Worm (Caenorhabditis elegans) whole organism, mixed stage, embryonic: ENCODE data around the gene M176.16.
"Not testable (repeated sequence)": the region's sequence is repeated elsewhere in the genome, so short reads cannot be mapped to it uniquely, and the experiment has no call there.

Experiments
- M03D4.4 ChIP-seq: sonication (generic microtip); optimal IDR thresholded peaks from 2 replicates; lab custom pipeline; 2017; ENCODE audit warnings: mild to moderate bottlenecking, missing genetic modification characterization, missing compliant biosample characterization
- bed-3 ChIP-seq: fragments of 200-800 bp; sonication (Bioruptor generic); optimal IDR thresholded peaks from 3 replicates; lab custom pipeline; 2018; ENCODE audit warnings: mild to moderate bottlenecking, missing genetic modification characterization, moderate library complexity, missing compliant biosample characterization
- blmp-1 ChIP-seq: fragments of 150-350 bp; optimal IDR thresholded peaks from 2 replicates; lab custom pipeline; 2014; ENCODE audit warnings: missing biosample characterization, missing genetic modification characterization
- ceh-39 ChIP-seq: fragments of 150-350 bp; optimal IDR thresholded peaks from 2 replicates; lab custom pipeline; 2014; ENCODE audit warnings: missing biosample characterization, missing genetic modification characterization
- ceh-43 ChIP-seq: fragments of 200-800 bp; sonication (Bioruptor generic); optimal IDR thresholded peaks from 2 replicates; lab custom pipeline; 2018; ENCODE audit warnings: mild to moderate bottlenecking, missing genetic modification characterization, moderate library complexity, missing compliant biosample characterization
- ceh-83 ChIP-seq: fragments of 200-800 bp; sonication (Bioruptor generic); optimal IDR thresholded peaks from 2 replicates; lab custom pipeline; 2018; ENCODE audit warnings: mild to moderate bottlenecking, missing genetic modification characterization, missing compliant biosample characterization
- ces-1 ChIP-seq: fragments of 150-350 bp; optimal IDR thresholded peaks from 2 replicates; lab custom pipeline; 2014; ENCODE audit warnings: missing biosample characterization, missing genetic modification reagents, missing genetic modification characterization
- cnd-1 ChIP-seq: fragments of 200-800 bp; sonication (Bioruptor generic); optimal IDR thresholded peaks from 2 replicates; lab custom pipeline; 2018; ENCODE audit warnings: mild to moderate bottlenecking, missing genetic modification characterization, missing compliant biosample characterization
- drap-1 ChIP-seq: fragments of 200-800 bp; sonication (Bioruptor generic); optimal IDR thresholded peaks from 3 replicates; lab custom pipeline; 2018; ENCODE audit warnings: mild to moderate bottlenecking, missing genetic modification characterization, missing compliant biosample characterization
- elt-1 ChIP-seq: sonication (generic microtip); optimal IDR thresholded peaks from 2 replicates; lab custom pipeline; 2017; ENCODE audit warnings: missing genetic modification characterization, mild to moderate bottlenecking, missing compliant biosample characterization, antibody characterized with exemption, moderate library complexity, borderline replicate concordance; ENCODE audit not compliant: insufficient read depth
- elt-3 ChIP-seq: fragments of 150-350 bp; optimal IDR thresholded peaks from 2 replicates; lab custom pipeline; 2014; ENCODE audit warnings: missing biosample characterization, missing genetic modification characterization
- flh-1 ChIP-seq: fragments of 200-800 bp; sonication (Bioruptor generic); optimal IDR thresholded peaks from 2 replicates; lab custom pipeline; 2018; ENCODE audit warnings: mild to moderate bottlenecking, missing genetic modification characterization, moderate library complexity, missing compliant biosample characterization
- ham-2 ChIP-seq: fragments of 200-800 bp; sonication (Bioruptor generic); optimal IDR thresholded peaks from 2 replicates; lab custom pipeline; 2018; ENCODE audit warnings: mild to moderate bottlenecking, missing genetic modification characterization, missing compliant biosample characterization
- hlh-1 ChIP-seq: fragments of 150-350 bp; optimal IDR thresholded peaks from 2 replicates; lab custom pipeline; 2014; ENCODE audit warnings: missing biosample characterization, missing genetic modification reagents, missing genetic modification characterization
- lin-32 ChIP-seq: fragments of 200-800 bp; sonication (Bioruptor generic); optimal IDR thresholded peaks from 2 replicates; lab custom pipeline; 2018; ENCODE audit warnings: mild to moderate bottlenecking, missing genetic modification characterization, missing compliant biosample characterization
- lsy-2 ChIP-seq: fragments of 150-350 bp; optimal IDR thresholded peaks from 2 replicates; lab custom pipeline; 2014; ENCODE audit warnings: missing biosample characterization, missing genetic modification characterization
- mab-5 ChIP-seq: fragments of 150-350 bp; optimal IDR thresholded peaks from 2 replicates; lab custom pipeline; 2014; ENCODE audit warnings: missing biosample characterization, missing genetic modification characterization
- mls-2 ChIP-seq: sonication (generic microtip); optimal IDR thresholded peaks from 2 replicates; lab custom pipeline; 2016; ENCODE audit warnings: mild to moderate bottlenecking, missing genetic modification characterization, moderate library complexity, missing compliant biosample characterization
- nhr-12 ChIP-seq: fragments of 150-350 bp; optimal IDR thresholded peaks from 2 replicates; lab custom pipeline; 2014; ENCODE audit warnings: missing biosample characterization, missing genetic modification characterization
- nhr-2 ChIP-seq: fragments of 150-350 bp; optimal IDR thresholded peaks from 2 replicates; lab custom pipeline; 2014; ENCODE audit warnings: missing biosample characterization, missing genetic modification characterization
- nhr-237 ChIP-seq: fragments of 150-350 bp; optimal IDR thresholded peaks from 2 replicates; lab custom pipeline; 2014; ENCODE audit warnings: missing biosample characterization, missing genetic modification characterization
- nhr-76 ChIP-seq: sonication (generic microtip); optimal IDR thresholded peaks from 2 replicates; lab custom pipeline; 2017; ENCODE audit warnings: missing biosample characterization, missing genetic modification characterization
- pha-4 ChIP-seq: fragments of 150-350 bp; optimal IDR thresholded peaks from 2 replicates; lab custom pipeline; 2018; ENCODE audit warnings: missing biosample characterization, missing genetic modification reagents, missing genetic modification characterization
- sem-2 ChIP-seq: fragments of 200-800 bp; sonication (Bioruptor generic); optimal IDR thresholded peaks from 2 replicates; lab custom pipeline; 2018; ENCODE audit warnings: mild to moderate bottlenecking, missing genetic modification characterization, missing compliant biosample characterization
- snpc-4 ChIP-seq: fragments of 150-350 bp; optimal IDR thresholded peaks from 2 replicates; lab custom pipeline; 2014; ENCODE audit warnings: missing biosample characterization, missing genetic modification characterization
- tbx-8 ChIP-seq: fragments of 200-800 bp; sonication (Bioruptor generic); optimal IDR thresholded peaks from 2 replicates; lab custom pipeline; 2018; ENCODE audit warnings: mild to moderate bottlenecking, missing genetic modification characterization, moderate library complexity, missing compliant biosample characterization
- unc-120 ChIP-seq: sonication (generic microtip); optimal IDR thresholded peaks from 2 replicates; lab custom pipeline; 2017; ENCODE audit warnings: missing genetic modification characterization, missing compliant biosample characterization; ENCODE audit not compliant: poor library complexity, severe bottlenecking
- unc-39 ChIP-seq: fragments of 150-350 bp; optimal IDR thresholded peaks from 2 replicates; lab custom pipeline; 2014; ENCODE audit warnings: missing biosample characterization, missing genetic modification characterization
- unc-62 ChIP-seq: fragments of 150-350 bp; optimal IDR thresholded peaks from 2 replicates; lab custom pipeline; 2014; ENCODE audit warnings: missing biosample characterization, missing genetic modification reagents, missing genetic modification characterization
- zip-8 ChIP-seq: fragments of 150-350 bp; optimal IDR thresholded peaks from 2 replicates; lab custom pipeline; 2014; ENCODE audit warnings: missing biosample characterization, missing genetic modification characterization
- ztf-11 ChIP-seq: fragments of 150-350 bp; optimal IDR thresholded peaks from 2 replicates; lab custom pipeline; 2014; ENCODE audit warnings: missing biosample characterization, missing genetic modification characterization

Gene M176.16

DNA sequence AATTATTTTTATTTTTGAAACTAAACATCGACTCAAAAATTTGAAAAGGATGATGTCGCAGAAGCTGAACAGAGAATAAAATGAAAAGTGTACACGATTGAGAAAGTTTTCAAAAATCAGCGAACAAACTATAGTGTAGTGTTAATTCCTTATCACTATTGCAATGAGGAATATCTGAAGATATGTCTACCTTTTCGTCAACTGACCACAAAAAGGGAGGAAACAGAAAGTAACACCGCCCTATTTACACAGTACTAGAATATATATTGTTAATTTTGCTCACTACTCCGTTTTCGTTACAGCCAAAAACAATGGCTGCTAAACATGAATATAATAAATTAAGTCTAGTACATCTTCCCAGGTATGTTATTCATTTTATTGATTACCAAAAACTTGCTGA lies 29.6 kb downstream of the M176.16 start, which contains the start of gene chil-18:
chil-18 (plus strand) TSS at position 301 of the 400 bp plus-strand sequence.
- TF ChIP-seq flh-1 (GFP tag; lab: Kevin White, UChicago): no peak
- TF ChIP-seq zip-8 (tag; lab: Kevin White, UChicago): no peak
- TF ChIP-seq ces-1: no peak
- TF ChIP-seq drap-1 (GFP tag; lab: Kevin White, UChicago): no peak
- no peak for TF ChIP-seq nhr-237 (tag; lab: Kevin White, UChicago)
- no peak for TF ChIP-seq blmp-1 (tag; lab: Kevin White, UChicago)
- TF ChIP-seq elt-1: no peak
- TF ChIP-seq ceh-39: no peak
- no peak for TF ChIP-seq bed-3 (GFP tag; lab: Kevin White, UChicago)
- TF ChIP-seq lsy-2 (tag; lab: Kevin White, UChicago): no peak
- no peak for TF ChIP-seq M03D4.4 (tag; lab: Kevin White, UChicago)
- TF ChIP-seq elt-3: no peak
- TF ChIP-seq nhr-12 (tag; lab: Kevin White, UChicago): no peak
- no peak for TF ChIP-seq lin-32 (GFP tag; lab: Kevin White, UChicago)
- TF ChIP-seq snpc-4 (tag; lab: Kevin White, UChicago): no peak
- no peak for TF ChIP-seq ceh-83 (GFP tag; lab: Kevin White, UChicago)
- no peak for TF ChIP-seq unc-62 (GFP tag; lab: Kevin White, UChicago)
- no peak for TF ChIP-seq unc-120 (tag; lab: Kevin White, UChicago)
- TF ChIP-seq mab-5 (tag; lab: Kevin White, UChicago): no peak
- TF ChIP-seq, all 35 proteins: peak for 0

ce11 chrII:9452172-9452571 lies 33.9 kb downstream of the M176.16 start, which contains the start of gene R09D1.12:
R09D1.12 (minus strand) TSS chrII:9452272.
- TF ChIP-seq lin-32 (GFP tag; lab: Kevin White, UChicago); cnd-1 (tag; lab: Kevin White, UChicago); ceh-43 (GFP tag; lab: Kevin White, UChicago): not testable (repeated sequence)

- TF ChIP-seq ces-1 (no peak), tbx-8 (no peak), ham-2 (GFP tag; lab: Kevin White, UChicago) (no peak), flh-1 (GFP tag; lab: Kevin White, UChicago) (no peak), cnd-1 (tag; lab: Kevin White, UChicago) (no peak), hlh-1 (no peak), mls-2 (tag; lab: Kevin White, UChicago) (no peak), nhr-2 (tag; lab: Kevin White, UChicago) (no peak), lin-32 (GFP tag; lab: Kevin White, UChicago) (no peak), ztf-11 (tag; lab: Kevin White, UChicago) (no peak), pha-4 (no peak), elt-1 (no peak), unc-120 (tag; lab: Kevin White, UChicago) (no peak), zip-8 (tag; lab: Kevin White, UChicago) (no peak), sem-2 (GFP tag; lab: Kevin White, UChicago) (no peak), ceh-39 (no peak), elt-3 (no peak), ceh-83 (GFP tag; lab: Kevin White, UChicago) (no peak), nhr-76 (tag; lab: Kevin White, UChicago) (no peak), unc-39 (tag; lab: Kevin White, UChicago) (no peak)
Measured at ce11 chrII:9454304-9454703, 36.0 kb downstream of the M176.16 start, which contains the start of gene chil-19. chil-19 (minus strand) TSS chrII:9454404.

DNA sequence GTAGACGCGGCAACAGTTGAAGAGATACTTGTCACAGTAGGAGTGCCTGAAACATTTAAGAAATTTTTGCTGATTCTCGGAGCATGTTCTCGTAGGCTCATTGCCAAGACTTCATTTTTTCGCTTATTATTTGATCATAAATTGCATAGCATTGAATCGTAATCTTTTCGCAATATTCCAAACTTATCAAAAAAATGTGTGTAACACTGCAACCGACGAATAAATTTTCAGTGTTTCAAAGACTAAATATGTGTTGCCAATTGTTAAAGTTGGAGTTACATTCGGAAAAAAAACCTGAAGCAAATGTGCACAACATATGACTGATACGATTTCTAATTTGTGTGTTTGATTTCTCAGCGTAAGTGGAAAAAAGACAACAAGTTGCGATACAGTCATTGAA lies 41.1 kb downstream of the M176.16 start, which contains the start of gene R09D1.14:
R09D1.14 (minus strand) TSS at position 101 of the 400 bp plus-strand sequence.
- not testable (repeated sequence) for TF ChIP-seq ceh-43 (GFP tag; lab: Kevin White, UChicago); ceh-83 (GFP tag; lab: Kevin White, UChicago); ceh-39

ce11 chrII:9461881-9462280 lies 43.6 kb downstream of the M176.16 start, which contains the start of gene chil-21:
chil-21 (minus strand) TSS chrII:9461981.
- TF ChIP-seq lsy-2 (tag; lab: Kevin White, UChicago); pha-4; ztf-11 (tag; lab: Kevin White, UChicago): not testable (repeated sequence)
